Worm (Caenorhabditis elegans): ENCODE data around the gene T20D4.7.
"Not testable (repeated sequence)": the region's sequence is repeated elsewhere in the genome, so short reads cannot be mapped to it uniquely, and the experiment has no call there.

ce11 chrV:3396765-3397164, 11.9 kb upstream of the T20D4.7 start, which contains the start of gene T20D4.12:
- TF ChIP-seq ceh-36 (tag; optimal IDR thresholded peaks at IDR 0.05); ama-1 (optimal IDR thresholded peaks at IDR 0.05); ets-7 (tag; optimal IDR thresholded peaks at IDR 0.05); B0310.2 (tag; optimal IDR thresholded peaks at IDR 0.05): not testable (repeated sequence)
